Worm (Caenorhabditis elegans) whole organism, midembryonic: Measurements from ENCODE around the gene srg-48.

Experiments used
- T22C8.4 ChIP-seq: fragments of 200-800 bp; sonication (Bioruptor generic); IDR thresholded peaks from 2 replicates; pipeline ENCODE4 v1.3.6; 2022; ENCODE audit warnings: missing genetic modification characterization, missing compliant biosample characterization
- cog-1 ChIP-seq: sonication (generic microtip); optimal IDR thresholded peaks from 2 replicates; lab custom pipeline; 2016; ENCODE audit warnings: missing genetic modification characterization, missing compliant biosample characterization
- flt-1 ChIP-seq: fragments of 200-800 bp; sonication (Bioruptor generic); IDR thresholded peaks from 2 replicates; pipeline ENCODE4 v1.3.6; 2022; ENCODE audit warnings: missing genetic modification characterization, missing compliant biosample characterization
- klf-2 ChIP-seq: fragments of 200-800 bp; sonication (Bioruptor generic); conservative IDR thresholded peaks from 2 replicates; pipeline ENCODE4 v1.3.6; 2022; ENCODE audit warnings: missing genetic modification reagents, missing genetic modification characterization, missing compliant biosample characterization
- med-1 ChIP-seq: sonication (generic microtip); optimal IDR thresholded peaks from 2 replicates; lab custom pipeline; 2017; ENCODE audit warnings: missing genetic modification characterization, mild to moderate bottlenecking, missing compliant biosample characterization, antibody characterized with exemption, missing genetic modification reagents; ENCODE audit not compliant: insufficient read depth
- ref-1 ChIP-seq: fragments of 200-800 bp; sonication (Bioruptor generic); conservative IDR thresholded peaks from 2 replicates; pipeline ENCODE4 v1.3.6; 2022; ENCODE audit warnings: missing genetic modification reagents, missing genetic modification characterization, missing compliant biosample characterization
- tab-1 ChIP-seq: fragments of 200-800 bp; sonication (Bioruptor generic); IDR thresholded peaks from 2 replicates; pipeline ENCODE4 v1.3.6; 2022; ENCODE audit warnings: missing genetic modification characterization, missing compliant biosample characterization
- ztf-23 ChIP-seq: fragments of 200-800 bp; sonication (Bioruptor generic); IDR thresholded peaks from 2 replicates; pipeline ENCODE4 v1.3.6; 2022; ENCODE audit warnings: missing genetic modification reagents, missing genetic modification characterization, missing compliant biosample characterization
- ztf-29 ChIP-seq: fragments of 200-800 bp; sonication (Bioruptor generic); IDR thresholded peaks from 2 replicates; pipeline ENCODE4 v1.3.6; 2022; ENCODE audit warnings: missing genetic modification reagents, missing genetic modification characterization, missing compliant biosample characterization

The srg-48 gene

DNA sequence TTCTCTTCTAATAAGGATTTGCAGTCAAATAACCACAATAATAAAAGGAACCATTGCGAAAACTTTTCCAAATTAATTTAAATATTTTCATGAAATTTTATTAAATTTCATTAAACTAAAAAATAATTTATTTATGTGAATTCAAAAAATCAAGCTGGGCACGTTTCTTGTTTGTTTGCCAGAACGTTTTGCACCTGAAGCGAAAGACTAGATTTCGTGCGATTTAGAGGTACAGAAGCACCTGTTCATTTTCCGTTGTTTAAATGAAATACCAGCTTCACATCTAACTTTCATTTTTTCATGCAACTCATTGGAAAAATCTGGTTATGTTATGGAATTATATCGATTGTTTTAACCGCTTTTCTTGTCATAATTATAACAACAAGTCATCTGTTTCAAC lies at the start of gene srg-48:
Gene srg-48, plus strand, starts transcription at position 301 of the 400 bp plus-strand sequence.
- TF ChIP-seq klf-2 (GFP tag; lab: Robert Waterston, UW), result no peak
- TF ChIP-seq med-1 (GFP tag; lab: Kevin White, UChicago), result no peak
- no peak for TF ChIP-seq ztf-29 (GFP tag; lab: Robert Waterston, UW)
- TF ChIP-seq ref-1 (GFP tag; lab: Robert Waterston, UW), result no peak
- TF ChIP-seq T22C8.4 (GFP tag; lab: Robert Waterston, UW), result no peak
- no peak for TF ChIP-seq tab-1 (GFP tag; lab: Robert Waterston, UW)
- no peak for TF ChIP-seq flt-1 (GFP tag; lab: Robert Waterston, UW)
- no peak for TF ChIP-seq ztf-23 (GFP tag; lab: Robert Waterston, UW)
- no peak for TF ChIP-seq cog-1 (tag; lab: Kevin White, UChicago)

- TF ChIP-seq cog-1 (tag; lab: Kevin White, UChicago) (peak; percentile 63), tab-1 (GFP tag; lab: Robert Waterston, UW) (no peak), T22C8.4 (GFP tag; lab: Robert Waterston, UW) (no peak), ref-1 (GFP tag; lab: Robert Waterston, UW) (no peak), ztf-29 (GFP tag; lab: Robert Waterston, UW) (no peak), klf-2 (GFP tag; lab: Robert Waterston, UW) (no peak), ztf-23 (GFP tag; lab: Robert Waterston, UW) (no peak)
Observed at ce11 chrIV:7023004-7023403, 49.2 kb upstream of the srg-48 start.

ce11 chrIV:7023858-7024257 lies 48.4 kb upstream of the srg-48 start, which contains the start of gene adah-1:
adah-1 (plus strand) TSS chrIV:7024211.
- TF ChIP-seq tab-1 (GFP tag; lab: Robert Waterston, UW) (no peak), cog-1 (tag; lab: Kevin White, UChicago) (no peak), T22C8.4 (GFP tag; lab: Robert Waterston, UW) (no peak), ztf-23 (GFP tag; lab: Robert Waterston, UW) (no peak), klf-2 (GFP tag; lab: Robert Waterston, UW) (no peak), ztf-29 (GFP tag; lab: Robert Waterston, UW) (no peak), ref-1 (GFP tag; lab: Robert Waterston, UW) (no peak), med-1 (GFP tag; lab: Kevin White, UChicago) (no peak), flt-1 (GFP tag; lab: Robert Waterston, UW) (no peak)

DNA sequence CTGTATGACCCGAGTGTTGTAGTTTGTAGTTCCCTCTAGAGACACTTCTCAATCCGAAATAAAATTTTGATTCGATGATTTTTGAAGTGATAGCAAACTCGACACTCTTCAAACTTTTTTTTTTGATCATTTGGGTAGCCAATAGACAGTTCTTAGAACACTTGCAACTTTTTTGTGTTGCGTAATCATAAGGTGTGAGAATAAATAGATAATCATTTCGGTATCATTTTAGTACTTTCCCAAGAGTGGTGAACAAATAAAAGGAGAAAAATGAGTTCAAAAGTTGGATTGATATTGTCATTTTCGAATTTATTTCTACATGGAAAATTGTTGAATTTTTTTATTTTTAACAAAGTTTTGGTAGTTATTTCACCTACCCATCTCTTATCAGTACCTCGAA lies 47.4 kb upstream of the srg-48 start:
- TF ChIP-seq ztf-29 (GFP tag; lab: Robert Waterston, UW) (no peak), T22C8.4 (GFP tag; lab: Robert Waterston, UW) (no peak), cog-1 (tag; lab: Kevin White, UChicago) (no peak), tab-1 (GFP tag; lab: Robert Waterston, UW) (no peak), flt-1 (GFP tag; lab: Robert Waterston, UW) (no peak), med-1 (GFP tag; lab: Kevin White, UChicago) (no peak), klf-2 (GFP tag; lab: Robert Waterston, UW) (no peak)

ce11 chrIV:7025835-7026234 lies 46.4 kb upstream of the srg-48 start:
- TF ChIP-seq ztf-29 (GFP tag; lab: Robert Waterston, UW) (no peak), ref-1 (GFP tag; lab: Robert Waterston, UW) (no peak)

DNA sequence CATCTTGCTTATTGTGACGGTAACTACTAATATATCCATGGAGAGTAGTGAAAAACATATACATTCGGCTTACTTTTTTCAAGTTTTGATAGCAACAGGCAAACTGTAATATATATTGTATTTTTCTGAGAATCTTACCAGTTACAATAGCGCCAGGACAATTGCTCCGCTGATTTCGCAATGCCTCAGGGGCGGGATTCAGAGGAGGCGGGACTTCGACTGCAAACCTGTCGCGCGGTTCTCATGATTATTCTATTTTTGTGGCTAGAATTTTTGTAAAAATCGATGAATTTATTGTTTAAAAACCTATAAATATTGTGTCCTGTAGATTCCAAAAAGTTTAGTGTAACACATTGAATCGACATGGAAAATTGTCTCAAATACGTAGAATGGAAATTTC lies 41.2 kb upstream of the srg-48 start:
- TF ChIP-seq ztf-29 (GFP tag; lab: Robert Waterston, UW), result no peak
- no peak for TF ChIP-seq cog-1 (tag; lab: Kevin White, UChicago)
- no peak for TF ChIP-seq ref-1 (GFP tag; lab: Robert Waterston, UW)
- TF ChIP-seq med-1 (GFP tag; lab: Kevin White, UChicago), result no peak
- no peak for TF ChIP-seq ztf-23 (GFP tag; lab: Robert Waterston, UW)
- no peak for TF ChIP-seq klf-2 (GFP tag; lab: Robert Waterston, UW)
- TF ChIP-seq tab-1 (GFP tag; lab: Robert Waterston, UW), result no peak
- TF ChIP-seq T22C8.4 (GFP tag; lab: Robert Waterston, UW), result no peak
- no peak for TF ChIP-seq flt-1 (GFP tag; lab: Robert Waterston, UW)

- no peak for TF ChIP-seq med-1 (GFP tag; lab: Kevin White, UChicago)
Observed at ce11 chrIV:7032459-7032858, 39.8 kb upstream of the srg-48 start, which contains the start of gene C06G3.8. C06G3.8 (minus strand) TSS chrIV:7032559.

DNA sequence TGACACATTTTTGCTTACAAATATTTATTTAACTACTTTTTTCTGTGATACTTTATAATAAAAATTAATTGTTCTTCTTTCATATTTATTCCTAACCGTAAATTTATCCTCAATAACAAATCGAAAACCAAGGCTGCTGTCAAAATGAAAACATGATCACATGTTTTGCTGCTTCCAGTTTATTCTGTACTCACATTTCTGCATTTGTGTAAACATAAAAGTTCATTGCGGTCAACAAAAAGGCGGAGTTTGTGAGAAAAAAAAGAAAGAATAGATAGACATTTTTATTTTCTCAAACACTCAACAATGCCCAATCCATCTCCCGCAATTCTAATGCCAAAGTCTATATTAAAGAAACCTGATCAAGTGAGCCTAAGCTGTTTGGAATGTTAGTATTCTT lies 36.4 kb upstream of the srg-48 start, which contains the start of gene C06G3.3:
Gene C06G3.3, plus strand, starts transcription at position 301 of the 400 bp plus-strand sequence.
- TF ChIP-seq klf-2 (GFP tag; lab: Robert Waterston, UW) (no peak), ref-1 (GFP tag; lab: Robert Waterston, UW) (no peak), ztf-29 (GFP tag; lab: Robert Waterston, UW) (no peak), T22C8.4 (GFP tag; lab: Robert Waterston, UW) (no peak), flt-1 (GFP tag; lab: Robert Waterston, UW) (no peak), ztf-23 (GFP tag; lab: Robert Waterston, UW) (no peak), cog-1 (tag; lab: Kevin White, UChicago) (no peak), med-1 (GFP tag; lab: Kevin White, UChicago) (no peak), tab-1 (GFP tag; lab: Robert Waterston, UW) (no peak)

DNA sequence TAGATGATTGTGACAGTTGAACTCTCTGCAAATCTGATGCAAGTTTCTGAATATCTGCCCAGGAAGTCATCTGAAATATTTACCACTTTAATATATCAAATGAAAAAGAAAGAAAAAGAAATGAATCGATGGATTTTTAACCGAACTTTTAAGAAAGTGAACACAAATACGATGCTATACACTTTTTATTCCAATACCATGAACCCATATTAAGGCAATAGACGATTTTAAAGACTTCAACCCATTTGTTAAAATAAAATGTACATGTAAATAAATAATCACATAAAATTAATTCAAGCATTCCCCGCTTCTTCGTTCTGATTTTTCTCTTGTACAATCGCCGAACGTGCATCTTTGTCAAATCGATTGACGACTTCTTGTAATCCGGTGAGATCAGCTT lies 35.4 kb upstream of the srg-48 start, which contains the start of gene ufl-1:
Gene ufl-1, minus strand, starts transcription at position 70 of the 400 bp plus-strand sequence.
- TF ChIP-seq klf-2 (GFP tag; lab: Robert Waterston, UW), result no peak
- TF ChIP-seq ref-1 (GFP tag; lab: Robert Waterston, UW), result no peak
- TF ChIP-seq cog-1 (tag; lab: Kevin White, UChicago), result no peak
- no peak for TF ChIP-seq flt-1 (GFP tag; lab: Robert Waterston, UW)
- no peak for TF ChIP-seq tab-1 (GFP tag; lab: Robert Waterston, UW)
